Worm (Caenorhabditis elegans): Measurements from ENCODE around the gene eif-3.F.
A peak's percentile ranks its signal among the peaks of the same experiment; 100 is the strongest.

The eif-3.F gene

ce11 chrII:9331343-9331742 is at the start of gene eif-3.F:
Gene eif-3.F (plus strand): TSS chrII:9331643.
- TF ChIP-seq ztf-29 (GFP tag; IDR thresholded peaks at IDR 0.05) (no peak), flt-1 (GFP tag; IDR thresholded peaks at IDR 0.05) (no peak), klf-2 (GFP tag; conservative IDR thresholded peaks at IDR 0.05) (no peak), cog-1 (tag; optimal IDR thresholded peaks at IDR 0.05) (no peak), tab-1 (GFP tag; IDR thresholded peaks at IDR 0.05) (no peak), T22C8.4 (GFP tag; IDR thresholded peaks at IDR 0.05) (no peak), ref-1 (GFP tag; conservative IDR thresholded peaks at IDR 0.05) (no peak), med-1 (GFP tag; optimal IDR thresholded peaks at IDR 0.05; ENCODE audit: insufficient read depth) (no peak), ztf-23 (GFP tag; IDR thresholded peaks at IDR 0.05) (no peak)

- TF ChIP-seq ref-1 (GFP tag; conservative IDR thresholded peaks at IDR 0.05) (no peak), flt-1 (GFP tag; IDR thresholded peaks at IDR 0.05) (no peak), ztf-29 (GFP tag; IDR thresholded peaks at IDR 0.05) (no peak), klf-2 (GFP tag; conservative IDR thresholded peaks at IDR 0.05) (no peak), T22C8.4 (GFP tag; IDR thresholded peaks at IDR 0.05) (no peak), ztf-23 (GFP tag; IDR thresholded peaks at IDR 0.05) (no peak), cog-1 (tag; optimal IDR thresholded peaks at IDR 0.05) (no peak), med-1 (GFP tag; optimal IDR thresholded peaks at IDR 0.05; ENCODE audit: insufficient read depth) (no peak), tab-1 (GFP tag; IDR thresholded peaks at IDR 0.05) (no peak)
Observed at ce11 chrII:9282065-9282464, 49.4 kb upstream of the eif-3.F start.

- TF ChIP-seq ztf-23 (GFP tag; IDR thresholded peaks at IDR 0.05) (peak; percentile 58; the same call in 1 of the 2 replicates), T22C8.4 (GFP tag; IDR thresholded peaks at IDR 0.05) (peak; percentile 90), flt-1 (GFP tag; IDR thresholded peaks at IDR 0.05) (peak; percentile 66; the same call in 1 of the 2 replicates), ref-1 (GFP tag; conservative IDR thresholded peaks at IDR 0.05) (no peak), cog-1 (tag; optimal IDR thresholded peaks at IDR 0.05) (peak; percentile 79)
Observed at ce11 chrII:9282787-9283186, 48.7 kb upstream of the eif-3.F start.

- no peak for TF ChIP-seq ztf-29 (GFP tag; IDR thresholded peaks at IDR 0.05)
- no peak for TF ChIP-seq klf-2 (GFP tag; conservative IDR thresholded peaks at IDR 0.05)
- TF ChIP-seq tab-1 (GFP tag; IDR thresholded peaks at IDR 0.05) = no peak
- no peak for TF ChIP-seq med-1 (GFP tag; optimal IDR thresholded peaks at IDR 0.05; ENCODE audit: insufficient read depth)
- no peak for TF ChIP-seq ztf-23 (GFP tag; IDR thresholded peaks at IDR 0.05)
- no peak for TF ChIP-seq ref-1 (GFP tag; conservative IDR thresholded peaks at IDR 0.05)
- no peak for TF ChIP-seq flt-1 (GFP tag; IDR thresholded peaks at IDR 0.05)
- TF ChIP-seq cog-1 (tag; optimal IDR thresholded peaks at IDR 0.05) = no peak
- no peak for TF ChIP-seq T22C8.4 (GFP tag; IDR thresholded peaks at IDR 0.05)
Observed at ce11 chrII:9283668-9284357, 47.6 kb upstream of the eif-3.F start.

ce11 chrII:9284358-9285170 is 46.9 kb upstream of the eif-3.F start:
- TF ChIP-seq ztf-29 (GFP tag; IDR thresholded peaks at IDR 0.05) = no peak
- TF ChIP-seq ref-1 (GFP tag; conservative IDR thresholded peaks at IDR 0.05) = no peak
- no peak for TF ChIP-seq ztf-23 (GFP tag; IDR thresholded peaks at IDR 0.05)
- no peak for TF ChIP-seq med-1 (GFP tag; optimal IDR thresholded peaks at IDR 0.05; ENCODE audit: insufficient read depth)
- TF ChIP-seq cog-1 (tag; optimal IDR thresholded peaks at IDR 0.05) = no peak
- no peak for TF ChIP-seq tab-1 (GFP tag; IDR thresholded peaks at IDR 0.05)
- no peak for TF ChIP-seq T22C8.4 (GFP tag; IDR thresholded peaks at IDR 0.05)
- no peak for TF ChIP-seq flt-1 (GFP tag; IDR thresholded peaks at IDR 0.05)
- no peak for TF ChIP-seq klf-2 (GFP tag; conservative IDR thresholded peaks at IDR 0.05)

- TF ChIP-seq flt-1 (GFP tag; IDR thresholded peaks at IDR 0.05) (peak; percentile 29; the same call in 1 of the 2 replicates), ref-1 (GFP tag; conservative IDR thresholded peaks at IDR 0.05) (no peak)
Observed at ce11 chrII:9285171-9286025, 46.0 kb upstream of the eif-3.F start, which contains the start of gene mtrr-1. Gene mtrr-1 (plus strand): TSS chrII:9285975.

- TF ChIP-seq T22C8.4 (GFP tag; IDR thresholded peaks at IDR 0.05) = no peak
- no peak for TF ChIP-seq cog-1 (tag; optimal IDR thresholded peaks at IDR 0.05)
- no peak for TF ChIP-seq klf-2 (GFP tag; conservative IDR thresholded peaks at IDR 0.05)
- TF ChIP-seq flt-1 (GFP tag; IDR thresholded peaks at IDR 0.05) = no peak
- no peak for TF ChIP-seq tab-1 (GFP tag; IDR thresholded peaks at IDR 0.05)
- TF ChIP-seq ztf-23 (GFP tag; IDR thresholded peaks at IDR 0.05) = no peak
- TF ChIP-seq med-1 (GFP tag; optimal IDR thresholded peaks at IDR 0.05; ENCODE audit: insufficient read depth) = no peak
- TF ChIP-seq ztf-29 (GFP tag; IDR thresholded peaks at IDR 0.05) = no peak
- TF ChIP-seq ref-1 (GFP tag; conservative IDR thresholded peaks at IDR 0.05) = no peak
Observed at ce11 chrII:9289127-9289526, 42.3 kb upstream of the eif-3.F start.

ce11 chrII:9291632-9292031 is 39.8 kb upstream of the eif-3.F start, which contains the start of gene acs-7:
Gene acs-7 (plus strand): TSS chrII:9292017.
- no peak for TF ChIP-seq ztf-23 (GFP tag; IDR thresholded peaks at IDR 0.05)
- TF ChIP-seq med-1 (GFP tag; optimal IDR thresholded peaks at IDR 0.05; ENCODE audit: insufficient read depth) = no peak
- TF ChIP-seq ref-1 (GFP tag; conservative IDR thresholded peaks at IDR 0.05) = no peak
- TF ChIP-seq klf-2 (GFP tag; conservative IDR thresholded peaks at IDR 0.05) = no peak
- TF ChIP-seq tab-1 (GFP tag; IDR thresholded peaks at IDR 0.05) = no peak
- TF ChIP-seq flt-1 (GFP tag; IDR thresholded peaks at IDR 0.05) = no peak
- TF ChIP-seq cog-1 (tag; optimal IDR thresholded peaks at IDR 0.05) = no peak
- TF ChIP-seq ztf-29 (GFP tag; IDR thresholded peaks at IDR 0.05) = no peak
- no peak for TF ChIP-seq T22C8.4 (GFP tag; IDR thresholded peaks at IDR 0.05)

ce11 chrII:9295678-9296077 is 35.8 kb upstream of the eif-3.F start, which contains the start of gene C01G6.9:
Gene C01G6.9 (minus strand): TSS chrII:9295818.
- TF ChIP-seq med-1 (GFP tag; optimal IDR thresholded peaks at IDR 0.05; ENCODE audit: insufficient read depth) (no peak), cog-1 (tag; optimal IDR thresholded peaks at IDR 0.05) (no peak), T22C8.4 (GFP tag; IDR thresholded peaks at IDR 0.05) (no peak), ztf-23 (GFP tag; IDR thresholded peaks at IDR 0.05) (no peak), tab-1 (GFP tag; IDR thresholded peaks at IDR 0.05) (no peak), klf-2 (GFP tag; conservative IDR thresholded peaks at IDR 0.05) (no peak), flt-1 (GFP tag; IDR thresholded peaks at IDR 0.05) (no peak), ref-1 (GFP tag; conservative IDR thresholded peaks at IDR 0.05) (no peak), ztf-29 (GFP tag; IDR thresholded peaks at IDR 0.05) (no peak)

Data from whole organism, midembryonic.